Fruit fly (Drosophila melanogaster): ENCODE results near the gene CG9902.

CG9902 gene

DNA sequence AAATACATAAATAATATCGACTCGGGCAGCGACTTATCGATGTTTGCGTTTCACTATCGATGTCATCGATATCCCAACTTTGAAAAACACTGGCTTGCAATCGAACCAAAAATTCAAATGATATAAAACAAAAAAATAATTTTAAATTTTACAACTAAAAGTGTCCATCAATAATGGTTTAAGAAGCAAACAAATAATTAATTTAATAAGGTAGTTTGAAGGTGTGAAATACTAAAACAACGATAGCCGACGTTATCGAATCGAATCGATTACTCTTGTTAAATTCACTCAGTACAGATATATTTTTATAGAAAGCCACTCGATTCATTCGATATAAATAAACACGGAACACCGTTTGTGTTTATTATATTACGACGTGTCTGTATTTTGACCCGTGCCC, 46.1 kb upstream of the CG9902 start, which contains the start of the genes SMC3 and Ubc7:
SMC3 (minus strand) TSS at position 22 of the 400 bp plus-strand sequence.
Ubc7 (plus strand) TSS at position 260 of the 400 bp plus-strand sequence.
- TF ChIP-seq CG6813 (GFP tag; optimal IDR thresholded peaks at IDR 0.05) (no peak), CG42726 (GFP tag; IDR thresholded peaks at IDR 0.05; ENCODE audit: partially characterized antibody) (peak; percentile 68; the same call in 1 of the 2 replicates), CG7963 (GFP tag; IDR thresholded peaks at IDR 0.05; ENCODE audit: partially characterized antibody) (peak; percentile 86), CG34224 (GFP tag; IDR thresholded peaks at IDR 0.05; ENCODE audit: partially characterized antibody) (peak; percentile 95), E2f2 (GFP tag; IDR thresholded peaks at IDR 0.05) (peak; percentile 29; the same call in 1 of the 2 replicates), Pdp1 (GFP tag; optimal IDR thresholded peaks at IDR 0.05) (peak in 1 of 2 experiments; percentile 14), Nf-YC (tag; optimal IDR thresholded peaks at IDR 0.05) (peak; percentile 6), CG12391 (tag; optimal IDR thresholded peaks at IDR 0.05) (peak; percentile 41), Dll (GFP tag; IDR thresholded peaks at IDR 0.05; ENCODE audit: partially characterized antibody) (peak; percentile 94), maf-S (GFP tag; optimal IDR thresholded peaks at IDR 0.05) (no peak), chinmo (GFP tag; IDR thresholded peaks at IDR 0.05; ENCODE audit: partially characterized antibody) (peak; percentile 94; the same call in 3 of the 4 replicates), onecut (GFP tag; IDR thresholded peaks at IDR 0.05) (no peak), CG2129 (GFP tag; IDR thresholded peaks at IDR 0.05; ENCODE audit: partially characterized antibody) (peak; percentile 74), HLH4C (GFP tag; IDR thresholded peaks at IDR 0.05; ENCODE audit: partially characterized antibody) (peak; percentile 98), Opbp (GFP tag; IDR thresholded peaks at IDR 0.05; ENCODE audit: partially characterized antibody) (peak; percentile 69; the same call in 1 of the 3 replicates), bbx (GFP tag; IDR thresholded peaks at IDR 0.05; ENCODE audit: partially characterized antibody) (peak; percentile 81), vnd (GFP tag; IDR thresholded peaks at IDR 0.05; ENCODE audit: partially characterized antibody) (peak; percentile 96), hbn (GFP tag; IDR thresholded peaks at IDR 0.05; ENCODE audit: partially characterized antibody) (peak; percentile 88), CG33557 (GFP tag; optimal IDR thresholded peaks at IDR 0.05) (no peak), tna (GFP tag; IDR thresholded peaks at IDR 0.05; ENCODE audit: partially characterized antibody) (peak; percentile 91), CG14710 (tag; optimal IDR thresholded peaks at IDR 0.05) (peak; percentile 79), sens (GFP tag) (peak; percentile 79), Ets97D (GFP tag; optimal IDR thresholded peaks at IDR 0.05) (peak; percentile 18), sug (tag; optimal IDR thresholded peaks at IDR 0.05) (peak; percentile 27), ato (GFP tag; IDR thresholded peaks at IDR 0.05; ENCODE audit: partially characterized antibody) (peak; percentile 87), inv (GFP tag; IDR thresholded peaks at IDR 0.05; ENCODE audit: partially characterized antibody) (peak; percentile 88), CG11560 (tag; IDR thresholded peaks at IDR 0.05) (peak; percentile 97), row (GFP tag; IDR thresholded peaks at IDR 0.05) (0 out of 3 replicates have a peak, but pooled peaks have one; percentile 17), her (GFP tag; optimal IDR thresholded peaks at IDR 0.05) (no peak), nau (GFP tag; optimal IDR thresholded peaks at IDR 0.05) (no peak), Scr (GFP tag; IDR thresholded peaks at IDR 0.05; ENCODE audit: partially characterized antibody) (peak; percentile 94), CG13287 (GFP tag; IDR thresholded peaks at IDR 0.05; ENCODE audit: partially characterized antibody) (peak; percentile 93), CG4360 (GFP tag; IDR thresholded peaks at IDR 0.05) (peak; percentile 70), pzg (GFP tag; optimal IDR thresholded peaks at IDR 0.05) (peak; percentile 28), H2.0 (GFP tag; IDR thresholded peaks at IDR 0.05) (no peak), knrl (GFP tag; IDR thresholded peaks at IDR 0.05; ENCODE audit: partially characterized antibody) (peak; percentile 86; the same call in 2 of the 3 replicates), CG2116 (GFP tag; optimal IDR thresholded peaks at IDR 0.05) (peak; percentile 90), amos (GFP tag; IDR thresholded peaks at IDR 0.05; ENCODE audit: partially characterized antibody) (peak; percentile 82), stwl (tag; optimal IDR thresholded peaks at IDR 0.05) (peak; percentile 78), hb (GFP tag; IDR thresholded peaks at IDR 0.05; ENCODE audit: partially characterized antibody) (peak; percentile 95), MESR4 (GFP tag; optimal IDR thresholded peaks at IDR 0.05) (no peak), CG10267 (tag; optimal IDR thresholded peaks at IDR 0.05) (peak; percentile 38), Doc3 (GFP tag; IDR thresholded peaks at IDR 0.05; ENCODE audit: partially characterized antibody) (peak; percentile 88), CG18262 (tag; optimal IDR thresholded peaks at IDR 0.05) (peak; percentile 24), Bgb (GFP tag; IDR thresholded peaks at IDR 0.05; ENCODE audit: partially characterized antibody) (peak; percentile 88), trem (tag; optimal IDR thresholded peaks at IDR 0.05) (peak; percentile 45), unc-4 (GFP tag; IDR thresholded peaks at IDR 0.05; ENCODE audit: partially characterized antibody) (peak; percentile 89)
